Worm (Caenorhabditis elegans) whole organism, L4 larva: ENCODE results near the gene ncx-8.

ENCODE experiments used
- T26A8.4 ChIP-seq: fragments of 200-800 bp; sonication (Bioruptor generic); IDR thresholded peaks from 2 replicates; pipeline ENCODE4 v1.3.6; 2022; ENCODE audit warnings: missing genetic modification characterization, missing compliant biosample characterization
- Y105C5A.15 ChIP-seq: fragments of 200-800 bp; sonication (Bioruptor generic); IDR thresholded peaks from 2 replicates; pipeline ENCODE4 v1.3.6; 2022; ENCODE audit warnings: missing genetic modification characterization, missing compliant biosample characterization
- Y5F2A.4 ChIP-seq: fragments of 200-800 bp; sonication (Bioruptor generic); optimal IDR thresholded peaks from 2 replicates; lab custom pipeline; 2018; ENCODE audit warnings: mild to moderate bottlenecking, missing genetic modification characterization, missing compliant biosample characterization
- ZK337.2 ChIP-seq: fragments of 200-800 bp; sonication (Bioruptor generic); IDR thresholded peaks from 2 replicates; pipeline ENCODE4 v1.3.6; 2022; ENCODE audit warnings: missing genetic modification reagents, missing genetic modification characterization, missing compliant biosample characterization
- ZK546.5 ChIP-seq, 2 experiments: sonication (generic microtip); optimal IDR thresholded peaks; 2 replicates each; lab custom pipeline; 2017; ENCODE audit warnings: missing biosample characterization in 2 of 2, missing genetic modification characterization in 2 of 2
- aha-1 ChIP-seq: fragments of 150-350 bp; peaks from one replicate; lab custom pipeline; 2014; ENCODE audit warnings: missing biosample characterization, missing genetic modification characterization
- aly-2 ChIP-seq: sonication (generic microtip); optimal IDR thresholded peaks from 2 replicates; lab custom pipeline; 2018; ENCODE audit warnings: missing biosample characterization, missing genetic modification characterization
- arid-1 ChIP-seq: fragments of 200-800 bp; sonication (Bioruptor generic); conservative IDR thresholded peaks from 2 replicates; pipeline ENCODE4 v1.3.6; 2022; ENCODE audit warnings: missing genetic modification reagents, missing genetic modification characterization, missing compliant biosample characterization
- attf-4 ChIP-seq: sonication (generic microtip); optimal IDR thresholded peaks from 3 replicates; lab custom pipeline; 2017; ENCODE audit warnings: missing biosample characterization, missing genetic modification characterization
- ceh-20 ChIP-seq: fragments of 200-800 bp; sonication (Bioruptor generic); IDR thresholded peaks from 2 replicates; pipeline ENCODE4 v1.3.6; 2022; ENCODE audit warnings: missing genetic modification reagents, missing genetic modification characterization, missing compliant biosample characterization
- ceh-44 ChIP-seq: fragments of 200-800 bp; sonication (Bioruptor generic); IDR thresholded peaks from 2 replicates; pipeline ENCODE4 v1.3.6; 2022; ENCODE audit warnings: missing genetic modification reagents, missing genetic modification characterization, missing compliant biosample characterization
- ceh-62 ChIP-seq: sonication (generic microtip); optimal IDR thresholded peaks from 2 replicates; lab custom pipeline; 2017; ENCODE audit warnings: missing biosample characterization, missing genetic modification characterization
- ces-1 ChIP-seq: fragments of 150-350 bp; sonication (generic microtip); optimal IDR thresholded peaks from 4 replicates; lab custom pipeline; 2014; ENCODE audit warnings: missing biosample characterization, missing genetic modification reagents, missing genetic modification characterization
- ctbp-1 ChIP-seq: fragments of 200-800 bp; sonication (Bioruptor generic); IDR thresholded peaks from 2 replicates; pipeline ENCODE4 v1.3.6; 2022; ENCODE audit warnings: missing genetic modification reagents, missing genetic modification characterization, missing compliant biosample characterization
- daf-19 ChIP-seq: fragments of 200-800 bp; sonication (Bioruptor generic); conservative IDR thresholded peaks from 2 replicates; pipeline ENCODE4 v1.3.6; 2022; ENCODE audit warnings: missing genetic modification characterization, missing compliant biosample characterization
- dpl-1 ChIP-seq: fragments of 150-350 bp; optimal IDR thresholded peaks from 2 replicates; lab custom pipeline; 2014; ENCODE audit warnings: missing biosample characterization, missing genetic modification reagents, missing genetic modification characterization
- egl-27 ChIP-seq: sonication (generic microtip); optimal IDR thresholded peaks from 3 replicates; lab custom pipeline; 2017; ENCODE audit warnings: missing biosample characterization, missing genetic modification reagents, missing genetic modification characterization
- egl-43 ChIP-seq: fragments of 200-800 bp; sonication (Bioruptor generic); IDR thresholded peaks from 2 replicates; pipeline ENCODE4 v1.3.6; 2022; ENCODE audit warnings: missing genetic modification reagents, missing genetic modification characterization, missing compliant biosample characterization
- fkh-10 ChIP-seq: fragments of 150-350 bp; optimal IDR thresholded peaks from 2 replicates; lab custom pipeline; 2014; ENCODE audit warnings: missing biosample characterization, missing genetic modification reagents, missing genetic modification characterization
- hif-1 ChIP-seq, 2 experiments: sonication (generic microtip); optimal IDR thresholded peaks; 2 replicates each; lab custom pipeline; 2016 to 2017; ENCODE audit warnings: missing compliant biosample characterization in 2 of 2, missing genetic modification characterization in 2 of 2, missing genetic modification reagents in 2 of 2, missing genotype in 2 of 2, mild to moderate bottlenecking in 1 of 2
- hlh-11 ChIP-seq: fragments of 200-800 bp; sonication (Bioruptor generic); optimal IDR thresholded peaks from 2 replicates; lab custom pipeline; 2018; ENCODE audit warnings: mild to moderate bottlenecking, missing genetic modification characterization, missing compliant biosample characterization
- lin-38 ChIP-seq: fragments of 200-800 bp; sonication (Bioruptor generic); IDR thresholded peaks from 2 replicates; pipeline ENCODE4 v1.3.6; 2022; ENCODE audit warnings: missing genetic modification reagents, missing genetic modification characterization, missing compliant biosample characterization
- lir-3 ChIP-seq: sonication (generic microtip); optimal IDR thresholded peaks from 2 replicates; lab custom pipeline; 2016; ENCODE audit warnings: mild to moderate bottlenecking, missing genetic modification characterization, missing compliant biosample characterization
- mdl-1 ChIP-seq, 2 experiments: fragments of 150-350 bp in 1 of 2; sonication (generic microtip) in 1 of 2; optimal IDR thresholded peaks; 2 replicates each; lab custom pipeline; 2014 to 2017; ENCODE audit warnings: missing biosample characterization in 2 of 2, missing genetic modification characterization in 2 of 2
- mdt-29 ChIP-seq: fragments of 200-800 bp; sonication (Bioruptor generic); IDR thresholded peaks from 2 replicates; pipeline ENCODE4 v1.3.6; 2022; ENCODE audit warnings: missing genetic modification reagents, missing genetic modification characterization, missing compliant biosample characterization
- mes-2 ChIP-seq: sonication (generic microtip); optimal IDR thresholded peaks from 2 replicates; lab custom pipeline; 2016; ENCODE audit warnings: missing genotype, mild to moderate bottlenecking, missing genetic modification characterization, missing compliant biosample characterization; ENCODE audit not compliant: poor library complexity, severe bottlenecking
- nhr-11 ChIP-seq: fragments of 150-350 bp; optimal IDR thresholded peaks from 2 replicates; lab custom pipeline; 2014; ENCODE audit warnings: missing biosample characterization, missing genetic modification characterization
- nhr-41 ChIP-seq: fragments of 200-800 bp; sonication (Bioruptor generic); IDR thresholded peaks from 2 replicates; pipeline ENCODE4 v1.3.6; 2022; ENCODE audit warnings: missing genetic modification reagents, missing genetic modification characterization, missing compliant biosample characterization
- saeg-2 ChIP-seq: fragments of 200-800 bp; sonication (Bioruptor generic); IDR thresholded peaks from 2 replicates; pipeline ENCODE4 v1.3.6; 2022; ENCODE audit warnings: missing genetic modification reagents, missing genetic modification characterization, missing compliant biosample characterization
- set-16 ChIP-seq: fragments of 200-800 bp; sonication (Bioruptor generic); IDR thresholded peaks from 2 replicates; pipeline ENCODE4 v1.3.6; 2022; ENCODE audit warnings: missing genetic modification reagents, missing genetic modification characterization, missing compliant biosample characterization
- snpc-1.2 ChIP-seq: fragments of 200-800 bp; sonication (Bioruptor generic); IDR thresholded peaks from 2 replicates; pipeline ENCODE4 v1.3.6; 2022; ENCODE audit warnings: missing genetic modification reagents, missing genetic modification characterization, missing compliant biosample characterization
- tag-97 ChIP-seq: fragments of 200-800 bp; sonication (Bioruptor generic); IDR thresholded peaks from 2 replicates; pipeline ENCODE4 v1.3.6; 2022; ENCODE audit warnings: missing genetic modification characterization, missing compliant biosample characterization
- unc-130 ChIP-seq: sonication (generic microtip); optimal IDR thresholded peaks from 2 replicates; lab custom pipeline; 2016; ENCODE audit warnings: missing genetic modification reagents, missing genetic modification characterization, missing compliant biosample characterization
- unc-62 ChIP-seq, 3 experiments: fragments of 150-350 bp in 1 of 3; sonication (generic microtip); optimal IDR thresholded peaks in 2 of 3; peaks in 1 of 3; 1 replicate in 1 of 3; 2 replicates in 2 of 3; lab custom pipeline; 2014 to 2017; ENCODE audit warnings: missing biosample characterization in 3 of 3, missing genetic modification characterization in 3 of 3, missing genetic modification reagents in 3 of 3, missing genotype in 1 of 3
- vab-7 ChIP-seq: fragments of 200-800 bp; sonication (Bioruptor generic); IDR thresholded peaks from 2 replicates; pipeline ENCODE4 v1.3.6; 2022; ENCODE audit warnings: missing genetic modification reagents, missing genetic modification characterization, missing compliant biosample characterization
- zfp-2 ChIP-seq: sonication (generic microtip); optimal IDR thresholded peaks from 2 replicates; lab custom pipeline; 2016; ENCODE audit warnings: mild to moderate bottlenecking, missing genetic modification characterization, missing compliant biosample characterization
- ztf-7 ChIP-seq: fragments of 150-350 bp; optimal IDR thresholded peaks from 2 replicates; lab custom pipeline; 2014; ENCODE audit warnings: missing biosample characterization, missing genetic modification characterization

The ncx-8 gene

DNA sequence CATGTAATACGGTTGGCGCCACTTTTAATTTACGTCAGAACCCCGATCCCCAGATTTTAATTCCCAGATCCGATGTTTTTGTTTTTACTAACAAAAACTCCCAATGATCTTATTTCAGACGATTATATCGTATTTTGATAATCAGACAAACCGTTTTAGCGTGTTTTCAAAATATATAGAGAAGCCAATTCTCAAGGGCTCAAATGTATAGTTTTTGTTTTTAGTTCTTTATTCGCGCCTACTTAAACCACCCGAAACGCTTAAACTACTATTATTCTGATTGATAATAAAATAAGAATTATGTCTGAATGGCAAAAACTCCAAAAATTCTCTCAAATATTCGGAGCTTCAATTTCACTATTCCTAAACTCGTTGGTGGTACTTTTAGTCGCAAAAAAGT lies 30.5 kb downstream of the ncx-8 start, which contains the start of gene str-208:
TSS of gene str-208 (plus strand) at position 301 of the 400 bp plus-strand sequence.
- TF ChIP-seq aha-1 (tag; lab: Kevin White, UChicago), result peak; percentile 12
- no peak for TF ChIP-seq aly-2 (tag; lab: Kevin White, UChicago)
- no peak for TF ChIP-seq unc-62 (GFP tag; optimal IDR thresholded peaks at IDR 0.05 in 1 of 2; lab: Kevin White, UChicago)
- no peak for TF ChIP-seq unc-62 (tag; optimal IDR thresholded peaks at IDR 0.05; lab: Kevin White, UChicago)
- TF ChIP-seq Y5F2A.4 (GFP tag; lab: Kevin White, UChicago), result no peak
- TF ChIP-seq fkh-10, result no peak
- TF ChIP-seq daf-19, result no peak
- no peak for TF ChIP-seq Y105C5A.15 (GFP tag; lab: Robert Waterston, UW)
- no peak for TF ChIP-seq ceh-20 (GFP tag; lab: Robert Waterston, UW)

DNA sequence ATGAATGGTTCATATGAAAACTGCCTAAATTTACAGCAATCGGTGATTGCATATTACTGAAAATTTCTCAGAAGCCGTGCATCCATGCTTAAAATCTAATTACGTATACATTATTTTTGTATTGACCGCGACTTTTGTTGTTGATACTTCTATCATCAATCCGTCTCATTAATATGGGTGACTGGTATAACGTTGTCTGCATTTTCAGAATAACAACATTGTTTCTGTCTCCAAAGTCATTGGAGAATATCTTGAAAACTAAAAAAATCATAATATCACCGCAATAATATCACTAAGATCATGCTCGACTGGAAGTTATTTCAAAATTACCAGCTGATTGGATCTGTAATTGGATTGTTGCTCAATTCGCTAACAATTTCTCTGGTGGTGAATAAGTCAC lies 35.6 kb downstream of the ncx-8 start, which contains the start of gene str-207:
TSS of gene str-207 (plus strand) at position 301 of the 400 bp plus-strand sequence.
- TF ChIP-seq nhr-11 (no peak), mdl-1 (tag; optimal IDR thresholded peaks at IDR 0.05; lab: Kevin White, UChicago) (no peak), snpc-1.2 (GFP tag; lab: Robert Waterston, UW) (no peak), arid-1 (GFP tag; lab: Robert Waterston, UW) (no peak), unc-130 (no peak), ceh-44 (no peak), egl-27 (tag; lab: Kevin White, UChicago) (no peak), egl-43 (no peak), tag-97 (no peak), ctbp-1 (GFP tag; lab: Robert Waterston, UW) (no peak), ceh-62 (no peak), aha-1 (tag; lab: Kevin White, UChicago) (no peak), T26A8.4 (GFP tag; lab: Robert Waterston, UW) (no peak), vab-7 (GFP tag; lab: Robert Waterston, UW) (no peak), dpl-1 (GFP tag; lab: Kevin White, UChicago) (no peak), hif-1 (tag; optimal IDR thresholded peaks at IDR 0.05; lab: Kevin White, UChicago) (no peak), mdt-29 (no peak)

DNA sequence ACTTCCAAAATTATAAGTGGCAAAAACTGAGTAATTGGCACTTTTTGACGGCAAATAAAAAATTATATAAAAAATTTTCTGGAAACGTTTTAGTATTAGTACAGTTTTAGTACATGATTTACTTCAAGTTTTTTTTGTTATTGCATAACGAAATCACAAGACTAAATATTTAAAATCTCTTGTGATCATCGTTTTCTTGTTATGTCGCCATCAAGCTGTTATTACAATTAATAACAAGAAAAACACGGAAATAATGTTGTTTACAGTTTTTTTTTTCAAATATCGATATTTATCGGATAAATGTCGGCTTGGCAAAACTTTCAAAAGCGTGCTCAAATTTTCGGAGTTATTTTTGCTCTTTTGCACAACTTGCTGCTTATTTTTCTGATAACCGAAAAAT lies 38.4 kb downstream of the ncx-8 start, which contains the start of gene str-209:
TSS of gene str-209 (plus strand) at position 301 of the 400 bp plus-strand sequence.
- TF ChIP-seq hlh-11 (tag; lab: Kevin White, UChicago) (no peak), ztf-7 (tag; lab: Kevin White, UChicago) (no peak), ZK546.5 (tag; optimal IDR thresholded peaks at IDR 0.05; lab: Kevin White, UChicago) (no peak), lin-38 (GFP tag; lab: Robert Waterston, UW) (no peak), mdt-29 (no peak), zfp-2 (tag; lab: Kevin White, UChicago) (no peak), nhr-41 (GFP tag; lab: Robert Waterston, UW) (no peak), lir-3 (no peak), dpl-1 (GFP tag; lab: Kevin White, UChicago) (no peak), ceh-20 (GFP tag; lab: Robert Waterston, UW) (no peak), mes-2 (tag; lab: Kevin White, UChicago) (no peak), saeg-2 (GFP tag; lab: Robert Waterston, UW) (no peak), ZK337.2 (GFP tag; lab: Robert Waterston, UW) (no peak), set-16 (GFP tag; lab: Robert Waterston, UW) (no peak), ces-1 (GFP tag; lab: Kevin White, UChicago) (no peak), attf-4 (tag; lab: Kevin White, UChicago) (no peak)
- TF ChIP-seq, all 104 proteins: peak for 0
